Worm (Caenorhabditis elegans): ENCODE measurements around the gene flp-34.

ce11 chrV:1033304-1033703 lies at the start of gene flp-34:
- TF ChIP-seq ceh-9 (tag; optimal IDR thresholded peaks at IDR 0.05) (no peak), ceh-22 (tag; optimal IDR thresholded peaks at IDR 0.05) (no peak), hlh-6 (tag; optimal IDR thresholded peaks at IDR 0.05) (no peak), fkh-10 (GFP tag; optimal IDR thresholded peaks at IDR 0.05) (no peak), ceh-6 (GFP tag; optimal IDR thresholded peaks at IDR 0.05) (no peak), ama-1 (optimal IDR thresholded peaks at IDR 0.05) (no peak)

Measured in whole organism, late embryonic.